Fruit fly (Drosophila melanogaster): ENCODE results near the gene CG1307.

DNA sequence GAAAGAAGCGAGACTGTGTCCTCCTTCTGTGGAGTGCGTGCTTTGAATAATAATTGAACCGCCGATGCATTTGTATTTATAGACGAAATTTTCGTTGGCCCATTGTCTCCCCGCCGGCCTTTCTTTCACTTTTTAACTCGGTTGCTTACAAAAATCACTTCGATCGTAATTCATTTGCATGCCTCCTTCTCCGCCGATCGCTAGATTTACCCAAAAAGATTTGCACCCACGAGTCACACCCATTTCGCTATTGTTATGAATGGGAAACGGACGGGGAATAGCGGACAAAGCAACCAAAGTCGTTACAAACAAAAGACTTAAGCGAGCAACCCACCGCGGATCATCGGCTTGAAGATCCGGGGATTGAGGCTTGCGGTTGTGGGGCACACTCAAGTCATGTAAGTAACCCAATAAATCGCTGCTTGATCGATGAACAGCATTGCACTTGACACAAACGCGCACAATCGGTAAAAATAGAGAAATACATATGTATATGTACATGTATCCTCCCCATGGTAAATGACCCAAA, 39.0 kb upstream of the CG1307 start, which contains the start of gene Ccp84Ac:
- no peak for TF ChIP-seq pan (optimal IDR thresholded peaks at IDR 0.05)
- no peak for TF ChIP-seq CG8478 (optimal IDR thresholded peaks at IDR 0.05)
- TF ChIP-seq usp (GFP tag; optimal IDR thresholded peaks at IDR 0.05): no peak
